Worm (Caenorhabditis elegans) whole organism, L3 larva: ENCODE results near the gene C29F4.3.
"Not testable (repeated sequence)": the region's sequence is repeated elsewhere in the genome, so short reads cannot be mapped to it uniquely, and the experiment has no call there.

ENCODE experiments used
- R02D3.7 ChIP-seq: fragments of 150-350 bp; optimal IDR thresholded peaks from 2 replicates; lab custom pipeline; 2014; ENCODE audit warnings: missing biosample characterization, missing genetic modification characterization
- ZK546.5 ChIP-seq: sonication (generic microtip); optimal IDR thresholded peaks from 2 replicates; lab custom pipeline; 2017; ENCODE audit warnings: missing biosample characterization, missing genetic modification characterization
- aly-2 ChIP-seq: fragments of 150-350 bp; optimal IDR thresholded peaks from 2 replicates; lab custom pipeline; 2014; ENCODE audit warnings: missing biosample characterization, missing genetic modification characterization
- ama-1 ChIP-seq: fragments of 150-350 bp; optimal IDR thresholded peaks from 2 replicates; lab custom pipeline; 2018
- ceh-16 ChIP-seq: sonication (generic microtip); optimal IDR thresholded peaks from 2 replicates; lab custom pipeline; 2017; ENCODE audit warnings: missing biosample characterization, missing genetic modification characterization
- ceh-28 ChIP-seq: fragments of 150-350 bp; optimal IDR thresholded peaks from 2 replicates; lab custom pipeline; 2014; ENCODE audit warnings: missing biosample characterization, missing genetic modification reagents, missing genetic modification characterization
- ceh-82 ChIP-seq: fragments of 150-350 bp; optimal IDR thresholded peaks from 2 replicates; lab custom pipeline; 2014; ENCODE audit warnings: missing biosample characterization, missing genetic modification characterization
- ceh-9 ChIP-seq: sonication (generic microtip); optimal IDR thresholded peaks from 2 replicates; lab custom pipeline; 2018; ENCODE audit warnings: missing biosample characterization, missing genetic modification characterization
- egl-27 ChIP-seq: sonication (generic microtip); optimal IDR thresholded peaks from 4 replicates; lab custom pipeline; 2017; ENCODE audit warnings: missing biosample characterization, missing genetic modification reagents, missing genetic modification characterization
- egl-5 ChIP-seq: fragments of 150-350 bp; optimal IDR thresholded peaks from 2 replicates; lab custom pipeline; 2017; ENCODE audit warnings: missing biosample characterization, missing genetic modification reagents, missing genetic modification characterization, inconsistent platforms
- elt-3 ChIP-seq, 3 experiments: fragments of 150-350 bp in 1 of 3; sonication (generic microtip) in 2 of 3; optimal IDR thresholded peaks; 2 replicates in 2 of 3; 4 replicates in 1 of 3; lab custom pipeline; 2014 to 2017; ENCODE audit warnings: missing biosample characterization in 3 of 3, missing genetic modification characterization in 3 of 3
- fkh-10 ChIP-seq: sonication (generic microtip); optimal IDR thresholded peaks from 2 replicates; lab custom pipeline; 2017; ENCODE audit warnings: missing biosample characterization, missing genetic modification reagents, missing genetic modification characterization
- lin-15B ChIP-seq: fragments of 150-350 bp; optimal IDR thresholded peaks from 2 replicates; lab custom pipeline; 2014; ENCODE audit warnings: missing biosample characterization, missing genetic modification characterization
- lin-39 ChIP-seq: fragments of 150-350 bp; optimal IDR thresholded peaks from 2 replicates; lab custom pipeline; 2018; ENCODE audit warnings: missing biosample characterization, missing genetic modification reagents, missing genetic modification characterization
- lsy-12 ChIP-seq: sonication (generic microtip); optimal IDR thresholded peaks from 2 replicates; lab custom pipeline; 2016; ENCODE audit warnings: mild to moderate bottlenecking, missing genetic modification characterization, missing compliant biosample characterization
- mdl-1 ChIP-seq: fragments of 150-350 bp; optimal IDR thresholded peaks from 2 replicates; lab custom pipeline; 2014; ENCODE audit warnings: missing biosample characterization, missing genetic modification characterization
- nfya-1 ChIP-seq: sonication (generic microtip); optimal IDR thresholded peaks from 2 replicates; lab custom pipeline; 2017; ENCODE audit warnings: missing genetic modification characterization, mild to moderate bottlenecking, missing compliant biosample characterization, antibody characterized with exemption, moderate library complexity; ENCODE audit not compliant: insufficient read depth
- nhr-11 ChIP-seq: fragments of 150-350 bp; optimal IDR thresholded peaks from 2 replicates; lab custom pipeline; 2014; ENCODE audit warnings: missing biosample characterization, missing genetic modification characterization
- nhr-12 ChIP-seq: fragments of 150-350 bp; optimal IDR thresholded peaks from 2 replicates; lab custom pipeline; 2014; ENCODE audit warnings: missing biosample characterization, missing genetic modification characterization
- nhr-23 ChIP-seq: fragments of 150-350 bp; optimal IDR thresholded peaks from 2 replicates; lab custom pipeline; 2014; ENCODE audit warnings: missing biosample characterization, missing genetic modification reagents, missing genetic modification characterization
- nhr-237 ChIP-seq: fragments of 150-350 bp; optimal IDR thresholded peaks from 2 replicates; lab custom pipeline; 2014; ENCODE audit warnings: missing biosample characterization, missing genetic modification characterization
- nhr-28 ChIP-seq: fragments of 150-350 bp; optimal IDR thresholded peaks from 2 replicates; lab custom pipeline; 2014; ENCODE audit warnings: missing biosample characterization, missing genetic modification characterization
- nhr-43 ChIP-seq: sonication (generic microtip); optimal IDR thresholded peaks from 2 replicates; lab custom pipeline; 2016; ENCODE audit warnings: mild to moderate bottlenecking, missing genetic modification characterization, missing compliant biosample characterization; ENCODE audit not compliant: poor library complexity, severe bottlenecking
- nhr-67 ChIP-seq: fragments of 150-350 bp; optimal IDR thresholded peaks from 2 replicates; lab custom pipeline; 2014; ENCODE audit warnings: missing biosample characterization, missing genetic modification characterization
- nhr-76 ChIP-seq: fragments of 150-350 bp; sonication (generic microtip); optimal IDR thresholded peaks from 5 replicates; lab custom pipeline; 2014; ENCODE audit warnings: missing biosample characterization, missing genetic modification characterization
- nhr-77 ChIP-seq: fragments of 150-350 bp; optimal IDR thresholded peaks from 2 replicates; lab custom pipeline; 2014; ENCODE audit warnings: missing biosample characterization, missing genetic modification characterization
- pha-4 ChIP-seq: fragments of 150-350 bp; optimal IDR thresholded peaks from 2 replicates; lab custom pipeline; 2014; ENCODE audit warnings: missing biosample characterization, missing genetic modification reagents, missing genetic modification characterization
- pqm-1 ChIP-seq: fragments of 150-350 bp; optimal IDR thresholded peaks from 2 replicates; lab custom pipeline; 2017; ENCODE audit warnings: missing biosample characterization, missing genetic modification characterization, inconsistent platforms
- sea-2 ChIP-seq: fragments of 150-350 bp; sonication (generic microtip); optimal IDR thresholded peaks from 4 replicates; lab custom pipeline; 2014; ENCODE audit warnings: missing biosample characterization, missing genetic modification reagents, missing genetic modification characterization
- skn-1 ChIP-seq: fragments of 150-350 bp; optimal IDR thresholded peaks from 2 replicates; lab custom pipeline; 2014; ENCODE audit warnings: missing biosample characterization, missing genetic modification characterization
- snpc-4 ChIP-seq: fragments of 150-350 bp; optimal IDR thresholded peaks from 2 replicates; lab custom pipeline; 2014; ENCODE audit warnings: missing biosample characterization, missing genetic modification characterization
- tbx-2 ChIP-seq: sonication (generic microtip); optimal IDR thresholded peaks from 2 replicates; lab custom pipeline; 2016; ENCODE audit warnings: mild to moderate bottlenecking, missing genetic modification characterization, missing compliant biosample characterization
- zag-1 ChIP-seq: fragments of 150-350 bp; optimal IDR thresholded peaks from 2 replicates; lab custom pipeline; 2014; ENCODE audit warnings: missing biosample characterization, missing genetic modification characterization

C29F4.3 gene

ce11 chrIV:11210781-11211256 is 13.0 kb downstream of the C29F4.3 start, which contains the start of gene adk-1:
TSS of gene adk-1 (minus strand) at chrIV:11210831.
- TF ChIP-seq pha-4 (no peak), zag-1 (tag; lab: Kevin White, UChicago) (no peak), elt-3 (tag; optimal IDR thresholded peaks at IDR 0.05; lab: Kevin White, UChicago) (no peak), ceh-82 (no peak), nfya-1 (tag; lab: Kevin White, UChicago) (peak; percentile 21), tbx-2 (tag; lab: Kevin White, UChicago) (no peak), aly-2 (no peak), egl-5 (tag; lab: Kevin White, UChicago) (no peak), nhr-11 (no peak), mdl-1 (tag; lab: Kevin White, UChicago) (no peak), nhr-76 (tag; lab: Kevin White, UChicago) (no peak), lin-15B (tag; lab: Kevin White, UChicago) (peak; percentile 44), fkh-10 (GFP tag; lab: Kevin White, UChicago) (no peak), skn-1 (tag; lab: Kevin White, UChicago) (no peak), nhr-23 (tag; lab: Kevin White, UChicago) (no peak)
- TF ChIP-seq, all 47 proteins: peak for 2

ce11 chrIV:11207186-11207585 is 16.6 kb downstream of the C29F4.3 start, which contains the start of gene R07H5.9:
TSS of gene R07H5.9 (plus strand) at chrIV:11207486.
- TF ChIP-seq egl-27 (tag; lab: Kevin White, UChicago) (no peak), pqm-1 (tag; lab: Kevin White, UChicago) (no peak), snpc-4 (tag; lab: Kevin White, UChicago) (no peak), nhr-12 (tag; lab: Kevin White, UChicago) (no peak), egl-5 (tag; lab: Kevin White, UChicago) (no peak), ZK546.5 (no peak), ceh-28 (tag; lab: Kevin White, UChicago) (no peak), ceh-16 (tag; lab: Kevin White, UChicago) (no peak), lsy-12 (tag; lab: Kevin White, UChicago) (no peak)

ce11 chrIV:11202389-11202788 is 21.4 kb downstream of the C29F4.3 start, which contains the start of gene R07H5.11:
TSS of gene R07H5.11 (plus strand) at chrIV:11202768.
- TF ChIP-seq egl-27 (tag; lab: Kevin White, UChicago); ama-1 (lab: Kevin White, UChicago); pha-4: not testable (repeated sequence)

- TF ChIP-seq tbx-2 (tag; lab: Kevin White, UChicago); nhr-67 (tag; lab: Kevin White, UChicago); lin-39: not testable (repeated sequence)
Observed at ce11 chrIV:11198983-11199382, 24.8 kb downstream of the C29F4.3 start, which contains the start of gene R07H5.16. TSS of gene R07H5.16 (plus strand) at chrIV:11199330.

- TF ChIP-seq ceh-9 (tag; lab: Kevin White, UChicago) (no peak), zag-1 (tag; lab: Kevin White, UChicago) (no peak), lin-39 (no peak)
- TF ChIP-seq, all 47 proteins: peak for 0
Observed at ce11 chrIV:11189411-11189810, 34.4 kb downstream of the C29F4.3 start, which contains the start of gene fbxb-79. TSS of gene fbxb-79 (minus strand) at chrIV:11189511.

ce11 chrIV:11186729-11187128 is 37.0 kb downstream of the C29F4.3 start, which contains the start of gene sdz-27:
TSS of gene sdz-27 (plus strand) at chrIV:11187029.
- no peak for TF ChIP-seq R02D3.7 (tag; lab: Kevin White, UChicago)
- TF ChIP-seq nhr-43 (tag; lab: Kevin White, UChicago), result no peak
- no peak for TF ChIP-seq nhr-28 (tag; lab: Kevin White, UChicago)
- no peak for TF ChIP-seq fkh-10 (GFP tag; lab: Kevin White, UChicago)
- no peak for TF ChIP-seq sea-2 (GFP tag; lab: Kevin White, UChicago)
- TF ChIP-seq ceh-9 (tag; lab: Kevin White, UChicago), result no peak
- no peak for TF ChIP-seq nhr-237 (tag; lab: Kevin White, UChicago)
- no peak for TF ChIP-seq nhr-77 (tag; lab: Kevin White, UChicago)
- TF ChIP-seq, all 47 proteins: peak for 0
